Fruit fly (Drosophila melanogaster): Measurements from ENCODE around the gene CG9109.
A peak's percentile ranks its signal among the peaks of the same experiment; 100 is the strongest.

CG9109 gene

DNA sequence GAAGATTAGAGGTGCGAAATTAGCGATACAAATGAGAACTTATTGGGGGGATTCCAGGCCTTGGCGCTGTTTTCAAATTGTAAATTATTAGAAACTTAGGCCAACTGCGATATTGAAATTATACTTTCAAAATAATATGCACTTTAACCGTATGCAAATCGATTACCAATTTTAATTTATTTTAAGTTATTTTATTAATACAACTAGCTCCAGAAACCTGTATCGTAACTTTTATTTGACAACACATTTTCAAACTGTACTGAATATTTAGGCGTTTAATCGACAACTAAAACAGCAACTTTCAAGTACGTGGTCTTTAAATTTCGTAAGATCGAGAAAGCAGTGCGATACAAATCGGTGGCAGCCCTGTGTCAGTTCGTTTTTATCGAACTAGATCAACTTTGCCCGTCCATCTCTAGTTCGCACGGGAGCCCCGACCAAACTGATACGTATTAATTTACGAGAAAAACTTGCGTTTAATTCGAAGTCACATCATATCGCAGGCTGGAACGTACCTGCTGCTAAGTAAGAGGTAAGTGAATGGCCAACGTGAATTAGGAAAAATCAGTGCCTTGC lies 36.5 kb upstream of the CG9109 start, which contains the start of the genes CG9154 and Kr-h2:
Gene CG9154, minus strand, starts transcription at position 31 of the 576 bp plus-strand sequence.
Gene Kr-h2, plus strand, starts transcription at position 335 of the 576 bp plus-strand sequence.
- TF ChIP-seq gl (tag; optimal IDR thresholded peaks at IDR 0.05) (no peak), CG9948 (tag; optimal IDR thresholded peaks at IDR 0.05) (peak; percentile 22), CG34367 (tag; optimal IDR thresholded peaks at IDR 0.05) (peak; percentile 18), CG17806 (tag; optimal IDR thresholded peaks at IDR 0.05) (peak; percentile 33), D1 (tag; optimal IDR thresholded peaks at IDR 0.05) (no peak), Pif1B (GFP tag; optimal IDR thresholded peaks at IDR 0.05) (no peak), CG14655 (GFP tag; optimal IDR thresholded peaks at IDR 0.05) (no peak), EcR (GFP tag; optimal IDR thresholded peaks at IDR 0.05) (no peak), Pif1A (GFP tag; optimal IDR thresholded peaks at IDR 0.05) (no peak), CG8159 (tag; optimal IDR thresholded peaks at IDR 0.05) (no peak), CG8301 (tag; optimal IDR thresholded peaks at IDR 0.05) (peak; percentile 50), CG32121 (GFP tag; IDR thresholded peaks at IDR 0.05) (0 out of 2 replicates have a peak, but pooled peaks have one; percentile 34), Snoo (tag; optimal IDR thresholded peaks at IDR 0.05) (peak; percentile 49), rn (GFP tag; IDR thresholded peaks at IDR 0.05) (peak; percentile 36; the same call in 1 of the 2 replicates), CG15710 (tag; optimal IDR thresholded peaks at IDR 0.05) (peak; percentile 50), CG4496 (GFP tag; IDR thresholded peaks at IDR 0.05) (peak; percentile 76), fd96Ca (GFP tag; IDR thresholded peaks at IDR 0.05) (peak; percentile 56; the same call in 1 of the 3 replicates), CG10348 (GFP tag; IDR thresholded peaks at IDR 0.05) (no peak), Ets98B (GFP tag; IDR thresholded peaks at IDR 0.05) (peak; percentile 58; the same call in 1 of the 2 replicates), CG12605 (GFP tag; IDR thresholded peaks at IDR 0.05) (0 out of 2 replicates have a peak, but pooled peaks have one; percentile 33), CG13204 (GFP tag; optimal IDR thresholded peaks at IDR 0.05) (no peak)

DNA sequence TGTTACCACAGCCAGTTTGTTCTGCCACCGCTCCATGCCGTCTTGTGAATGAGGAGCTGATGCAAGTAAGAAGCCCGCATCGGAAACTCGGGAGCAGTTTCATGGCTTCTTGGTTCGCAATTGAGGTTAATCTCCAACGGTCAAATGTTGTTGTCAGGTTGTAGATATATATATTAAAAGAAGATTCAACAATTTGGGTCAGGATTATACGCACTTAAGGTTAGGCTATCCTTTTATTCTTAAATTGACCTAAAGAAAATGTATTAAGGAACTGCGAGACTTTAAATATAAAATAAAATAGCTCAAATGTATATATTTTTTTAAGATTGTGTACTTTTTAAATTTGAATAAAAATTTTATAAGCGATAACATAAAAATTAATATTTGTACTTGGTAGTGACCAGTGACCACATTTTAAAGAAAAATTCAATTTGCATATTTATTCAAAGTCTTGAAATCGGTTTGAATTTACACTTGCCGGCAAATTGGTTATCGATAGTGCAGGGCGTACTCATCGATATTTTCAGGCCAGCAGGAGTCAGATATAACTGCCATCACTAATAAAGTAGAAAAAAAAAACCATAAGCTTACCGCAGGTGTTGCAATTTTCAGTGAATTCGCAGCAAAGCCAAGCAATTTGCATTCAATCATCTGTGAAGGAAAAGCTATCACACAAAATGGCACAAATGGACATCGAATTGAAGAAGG lies 34.5 kb upstream of the CG9109 start, which contains the start of the genes CG9150 and Pfdn1:
Gene CG9150, minus strand, starts transcription at position 51 of the 708 bp plus-strand sequence.
Gene Pfdn1, plus strand, starts transcription at position 536 of the 708 bp plus-strand sequence.
- TF ChIP-seq CG4496 (GFP tag; IDR thresholded peaks at IDR 0.05), result 0 out of 3 replicates have a peak, but pooled peaks have one; percentile 19
- peak; percentile 18; the same call in 1 of the 2 replicates for TF ChIP-seq Ets98B (GFP tag; IDR thresholded peaks at IDR 0.05)
- TF ChIP-seq CG9948 (tag; optimal IDR thresholded peaks at IDR 0.05), result no peak

DNA sequence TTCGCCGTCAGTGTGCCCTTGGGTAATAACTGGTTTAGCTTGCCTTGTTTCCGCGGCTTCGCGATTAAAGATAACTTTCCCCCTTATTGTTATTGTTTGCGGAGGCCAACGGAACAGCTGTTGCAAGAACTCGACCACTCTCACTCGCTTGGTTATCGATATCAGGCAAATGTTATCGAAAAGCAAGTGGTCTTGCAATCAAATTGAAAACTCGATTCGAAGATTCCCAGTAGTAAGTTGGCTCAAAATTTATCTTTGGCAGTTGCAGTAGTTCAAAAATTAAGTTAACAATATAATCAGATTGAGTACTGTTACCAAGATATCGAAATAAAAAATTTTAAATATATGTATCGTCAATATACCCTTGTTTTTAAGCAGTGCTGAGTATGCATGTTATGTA lies 31.6 kb upstream of the CG9109 start, which contains the start of the genes Fbw5 and CG9147:
Gene Fbw5, minus strand, starts transcription at position 131 of the 400 bp plus-strand sequence.
Gene CG9147, plus strand, starts transcription at position 175 of the 400 bp plus-strand sequence.
- TF ChIP-seq CG15710 (tag; optimal IDR thresholded peaks at IDR 0.05) (peak; percentile 100), rn (GFP tag; IDR thresholded peaks at IDR 0.05) (peak; percentile 98), CG10348 (GFP tag; IDR thresholded peaks at IDR 0.05) (peak; percentile 98), CG8159 (tag; optimal IDR thresholded peaks at IDR 0.05) (peak; percentile 99), CG9948 (tag; optimal IDR thresholded peaks at IDR 0.05) (peak; percentile 99), CG12605 (GFP tag; IDR thresholded peaks at IDR 0.05) (peak; percentile 100), CG13204 (GFP tag; optimal IDR thresholded peaks at IDR 0.05) (peak; percentile 97), CG8301 (tag; optimal IDR thresholded peaks at IDR 0.05) (peak; percentile 99), Pif1A (GFP tag; optimal IDR thresholded peaks at IDR 0.05) (peak; percentile 100), CG34367 (tag; optimal IDR thresholded peaks at IDR 0.05) (peak; percentile 100), D1 (tag; optimal IDR thresholded peaks at IDR 0.05) (no peak), fd96Ca (GFP tag; IDR thresholded peaks at IDR 0.05) (peak; percentile 98), CG14655 (GFP tag; optimal IDR thresholded peaks at IDR 0.05) (peak; percentile 100), CG17806 (tag; optimal IDR thresholded peaks at IDR 0.05) (peak; percentile 99), CG32121 (GFP tag; IDR thresholded peaks at IDR 0.05) (peak; percentile 99), gl (tag; optimal IDR thresholded peaks at IDR 0.05) (peak; percentile 98), Ets98B (GFP tag; IDR thresholded peaks at IDR 0.05) (peak; percentile 99), CG4496 (GFP tag; IDR thresholded peaks at IDR 0.05) (peak; percentile 100), Snoo (tag; optimal IDR thresholded peaks at IDR 0.05) (peak; percentile 100), EcR (GFP tag; optimal IDR thresholded peaks at IDR 0.05) (peak; percentile 79), Pif1B (GFP tag; optimal IDR thresholded peaks at IDR 0.05) (peak; percentile 100)

DNA sequence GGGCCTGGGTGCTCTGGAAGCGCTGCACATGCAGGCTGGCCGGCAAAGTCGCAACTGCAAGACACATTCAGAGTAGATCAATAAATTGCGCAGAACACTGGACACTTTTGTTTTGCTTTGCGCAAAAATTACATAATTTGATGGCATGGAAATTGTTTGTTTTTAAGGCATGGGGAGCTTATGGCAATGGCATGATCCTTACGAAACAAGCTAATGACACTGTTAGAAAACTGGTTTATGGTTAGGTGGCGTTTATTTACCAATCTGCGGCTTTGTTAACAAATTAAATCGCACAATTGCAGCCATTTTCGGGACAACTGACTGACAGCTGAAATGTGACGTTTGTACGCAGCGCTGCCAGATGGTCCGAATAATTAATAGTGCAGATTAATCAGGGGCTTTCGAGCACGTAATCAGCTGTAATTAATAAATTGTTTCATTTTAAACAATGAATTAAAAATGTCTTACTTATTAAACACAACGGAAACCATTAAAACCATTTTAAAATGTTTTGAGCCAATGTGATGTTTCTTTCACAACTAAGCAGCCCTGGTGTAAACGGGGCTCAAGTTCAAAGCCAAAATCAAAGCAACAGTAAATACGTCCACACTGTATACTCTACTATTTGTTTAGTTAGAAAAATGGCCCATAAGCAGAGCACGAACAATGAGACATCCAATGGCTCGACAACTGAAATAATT lies 28.3 kb upstream of the CG9109 start, which contains the start of the genes ND-51 and CG13994:
Gene ND-51, minus strand, starts transcription at position 376 of the 701 bp plus-strand sequence.
Gene CG13994, plus strand, starts transcription at position 608 of the 701 bp plus-strand sequence.
- TF ChIP-seq EcR (GFP tag; optimal IDR thresholded peaks at IDR 0.05) (peak; percentile 29), CG14655 (GFP tag; optimal IDR thresholded peaks at IDR 0.05) (no peak), CG34367 (tag; optimal IDR thresholded peaks at IDR 0.05) (peak; percentile 45), CG13204 (GFP tag; optimal IDR thresholded peaks at IDR 0.05) (no peak), gl (tag; optimal IDR thresholded peaks at IDR 0.05) (peak; percentile 8), Pif1A (GFP tag; optimal IDR thresholded peaks at IDR 0.05) (no peak), CG32121 (GFP tag; IDR thresholded peaks at IDR 0.05) (peak; percentile 78), CG8301 (tag; optimal IDR thresholded peaks at IDR 0.05) (no peak), Snoo (tag; optimal IDR thresholded peaks at IDR 0.05) (peak; percentile 69), CG9948 (tag; optimal IDR thresholded peaks at IDR 0.05) (peak; percentile 57), D1 (tag; optimal IDR thresholded peaks at IDR 0.05) (no peak), CG10348 (GFP tag; IDR thresholded peaks at IDR 0.05) (no peak), Pif1B (GFP tag; optimal IDR thresholded peaks at IDR 0.05) (no peak), fd96Ca (GFP tag; IDR thresholded peaks at IDR 0.05) (peak; percentile 88), Ets98B (GFP tag; IDR thresholded peaks at IDR 0.05) (peak; percentile 79), rn (GFP tag; IDR thresholded peaks at IDR 0.05) (peak; percentile 73), CG12605 (GFP tag; IDR thresholded peaks at IDR 0.05) (peak; percentile 46), CG17806 (tag; optimal IDR thresholded peaks at IDR 0.05) (peak; percentile 69), CG15710 (tag; optimal IDR thresholded peaks at IDR 0.05) (peak; percentile 61), CG4496 (GFP tag; IDR thresholded peaks at IDR 0.05) (peak; percentile 86), CG8159 (tag; optimal IDR thresholded peaks at IDR 0.05) (peak; percentile 74)
